Fruit fly (Drosophila melanogaster) whole organism, adult: ENCODE data around the gene PGRP-LB.

Source experiments
- CG12768 ChIP-seq: fragments of 200-800 bp; sonication (Bioruptor generic); optimal IDR thresholded peaks from 2 replicates; lab custom pipeline; 2017; ENCODE audit warnings: missing biosample characterization, missing genetic modification characterization, mild to moderate bottlenecking, moderate library complexity, missing genetic modification reagents
- CG14711 ChIP-seq: fragments of 200-800 bp; sonication (Bioruptor generic); optimal IDR thresholded peaks from 2 replicates; lab custom pipeline; 2018; ENCODE audit warnings: missing biosample characterization, mild to moderate bottlenecking, missing genetic modification characterization, moderate library complexity
- CG33017 ChIP-seq: fragments of 200-800 bp; sonication (Bioruptor generic); optimal IDR thresholded peaks from 2 replicates; lab custom pipeline; 2018; ENCODE audit warnings: missing biosample characterization, mild to moderate bottlenecking, missing genetic modification characterization, moderate library complexity
- Clk ChIP-seq: fragments of 200-800 bp; sonication (Bioruptor generic); optimal IDR thresholded peaks from 2 replicates; lab custom pipeline; 2017; ENCODE audit warnings: missing biosample characterization, missing genetic modification characterization
- Crg-1 ChIP-seq: fragments of 200-800 bp; sonication (Bioruptor generic); optimal IDR thresholded peaks from 2 replicates; lab custom pipeline; 2016; ENCODE audit warnings: missing biosample characterization, missing genetic modification characterization
- Hr96 ChIP-seq: fragments of 200-800 bp; sonication (Bioruptor generic); optimal IDR thresholded peaks from 2 replicates; lab custom pipeline; 2016; ENCODE audit warnings: missing biosample characterization, missing genetic modification characterization
- cic ChIP-seq: fragments of 200-800 bp; sonication (Bioruptor generic); optimal IDR thresholded peaks from 2 replicates; lab custom pipeline; 2017; ENCODE audit warnings: missing biosample characterization, mild to moderate bottlenecking, missing genetic modification characterization, moderate library complexity
- cnc ChIP-seq, 2 experiments: fragments of >200 bp; optimal IDR thresholded peaks; 2 replicates each; lab custom pipeline; 2017
- kay ChIP-seq: fragments of 200-800 bp; sonication (Bioruptor generic); peaks from one replicate; lab custom pipeline; 2016; ENCODE audit warnings: missing biosample characterization, missing genetic modification characterization, borderline replicate concordance
- ovo ChIP-seq: fragments of 200-800 bp; sonication (Bioruptor generic); optimal IDR thresholded peaks from 2 replicates; lab custom pipeline; 2016; ENCODE audit warnings: missing biosample characterization, missing genetic modification characterization
- pad ChIP-seq: fragments of 200-800 bp; sonication (Bioruptor generic); optimal IDR thresholded peaks from 3 replicates; lab custom pipeline; 2017; ENCODE audit warnings: missing biosample characterization, missing genetic modification characterization, mild to moderate bottlenecking, moderate library complexity, missing genetic modification reagents
- tj ChIP-seq: fragments of 200-800 bp; sonication (Bioruptor generic); optimal IDR thresholded peaks from 3 replicates; lab custom pipeline; 2017; ENCODE audit warnings: missing biosample characterization, mild to moderate bottlenecking, missing genetic modification characterization, moderate library complexity

dm6 chr3R:11452041-11452440 is 8.3 kb downstream of the PGRP-LB start:
- TF ChIP-seq kay (GFP tag; lab: Kevin White, UChicago) (no peak), tj (GFP tag; lab: Kevin White, UChicago) (no peak), Hr96 (GFP tag; lab: Kevin White, UChicago) (no peak), Clk (no peak), Crg-1 (GFP tag; lab: Kevin White, UChicago) (no peak), ovo (GFP tag; lab: Kevin White, UChicago) (no peak), CG33017 (tag; lab: Kevin White, UChicago) (no peak), pad (GFP tag; lab: Kevin White, UChicago) (no peak), CG14711 (tag; lab: Kevin White, UChicago) (no peak), cnc (optimal IDR thresholded peaks at IDR 0.05; lab: Kevin White, UChicago) (no peak), CG12768 (GFP tag; lab: Kevin White, UChicago) (no peak), cic (GFP tag; lab: Kevin White, UChicago) (no peak)
